Fruit fly (Drosophila melanogaster): Measurements from ENCODE around the gene CG13640.

CG13640 gene

dm6 chr3R:24890217-24890616 lies 28.3 kb upstream of the CG13640 start:
- TF ChIP-seq CG8319 (GFP tag; optimal IDR thresholded peaks at IDR 0.05) (no peak), Sox15 (GFP tag; optimal IDR thresholded peaks at IDR 0.05) (no peak), CG6808 (GFP tag; optimal IDR thresholded peaks at IDR 0.05) (no peak), Smox (GFP tag; optimal IDR thresholded peaks at IDR 0.05) (no peak)

DNA sequence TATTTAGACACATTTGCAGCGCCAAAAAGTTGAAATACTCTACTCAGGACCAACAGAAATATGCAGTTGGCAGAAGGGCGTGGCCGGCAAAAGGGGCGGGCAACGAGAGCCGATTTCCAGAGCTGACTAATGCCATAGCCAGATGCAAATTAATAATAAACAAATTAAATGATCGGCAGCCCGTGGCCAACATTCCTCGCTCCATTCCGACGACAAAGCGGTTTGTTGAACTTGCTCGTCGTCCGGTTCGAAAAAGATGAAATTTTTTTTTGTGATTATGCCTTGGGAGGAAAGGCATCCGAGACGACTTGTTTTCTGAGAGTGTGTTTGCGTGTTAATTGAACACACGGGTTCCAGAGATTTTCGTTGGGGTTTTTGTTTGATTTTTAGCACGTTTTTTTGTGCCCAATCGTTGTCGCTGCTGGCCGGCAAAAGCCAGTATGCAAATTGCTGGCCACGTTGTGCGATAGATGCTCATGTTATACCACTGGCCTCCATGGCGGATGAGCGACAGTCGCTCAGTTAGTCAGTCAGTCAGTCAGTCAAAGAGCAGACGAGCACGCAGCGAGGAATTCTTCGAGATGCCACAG lies 27.4 kb upstream of the CG13640 start:
- no peak for TF ChIP-seq salr (GFP tag; optimal IDR thresholded peaks at IDR 0.05)
- no peak for TF ChIP-seq OdsH (GFP tag; optimal IDR thresholded peaks at IDR 0.05)
- TF ChIP-seq CG15336 (GFP tag; IDR thresholded peaks at IDR 0.05), result no peak
- TF ChIP-seq Eip78C (GFP tag), result peak; percentile 41
- TF ChIP-seq spab (GFP tag; optimal IDR thresholded peaks at IDR 0.05), result no peak
- no peak for TF ChIP-seq Met (GFP tag; optimal IDR thresholded peaks at IDR 0.05)
- no peak for TF ChIP-seq CG7368 (GFP tag; optimal IDR thresholded peaks at IDR 0.05)
- TF ChIP-seq ss (GFP tag; optimal IDR thresholded peaks at IDR 0.05), result no peak
- peak; percentile 25 for TF ChIP-seq CG6854 (GFP tag; optimal IDR thresholded peaks at IDR 0.05)
- peak; percentile 30 for TF ChIP-seq fkh (GFP tag; optimal IDR thresholded peaks at IDR 0.05)

DNA sequence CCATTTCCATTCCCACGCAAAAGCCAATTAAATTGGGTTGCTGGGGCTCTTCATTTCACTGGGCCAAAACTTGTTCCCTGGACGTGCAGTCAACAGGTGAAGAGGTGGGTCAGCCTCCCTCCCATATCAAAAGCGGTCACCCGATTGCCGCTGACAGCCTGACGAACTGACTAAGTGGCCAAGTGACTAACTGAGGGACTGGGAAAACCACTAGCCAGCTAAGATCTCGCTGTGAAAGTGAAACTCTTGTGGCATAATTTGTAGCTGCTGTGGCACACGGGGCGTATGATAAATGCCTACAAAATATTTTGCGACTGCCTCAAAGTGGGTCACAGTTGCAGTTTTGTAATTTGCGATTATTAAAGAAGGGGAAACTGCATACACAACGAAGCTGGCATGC lies 26.5 kb upstream of the CG13640 start:
- TF ChIP-seq Blimp-1 (GFP tag; optimal IDR thresholded peaks at IDR 0.05), result peak; percentile 51
- TF ChIP-seq Smox (GFP tag; optimal IDR thresholded peaks at IDR 0.05), result no peak

dm6 chr3R:24886470-24886869 lies 24.5 kb upstream of the CG13640 start:
- no peak for TF ChIP-seq spab (GFP tag; optimal IDR thresholded peaks at IDR 0.05)
- no peak for TF ChIP-seq CG10669 (GFP tag; optimal IDR thresholded peaks at IDR 0.05)
- TF ChIP-seq CG11294 (GFP tag; IDR thresholded peaks at IDR 0.05), result no peak
- no peak for TF ChIP-seq dsx (GFP tag; optimal IDR thresholded peaks at IDR 0.05; ENCODE audit: poor library complexity, severe bottlenecking)
- TF ChIP-seq CG15336 (GFP tag; IDR thresholded peaks at IDR 0.05), result peak; percentile 68
- TF ChIP-seq CG11762 (GFP tag; optimal IDR thresholded peaks at IDR 0.05; ENCODE audit: insufficient read depth), result no peak
- peak; percentile 20 for TF ChIP-seq svp (GFP tag)
- no peak for TF ChIP-seq Met (GFP tag; optimal IDR thresholded peaks at IDR 0.05)
- TF ChIP-seq fd85E (GFP tag; optimal IDR thresholded peaks at IDR 0.05), result no peak
- TF ChIP-seq eg (GFP tag; IDR thresholded peaks at IDR 0.05), result 0 out of 3 replicates have a peak, but pooled peaks have one; percentile 38
- TF ChIP-seq CG32006 (GFP tag; optimal IDR thresholded peaks at IDR 0.05), result peak; percentile 78
- no peak for TF ChIP-seq fkh (GFP tag; optimal IDR thresholded peaks at IDR 0.05)
- TF ChIP-seq Lpt (GFP tag; optimal IDR thresholded peaks at IDR 0.05), result peak; percentile 33
- TF ChIP-seq CG9139 (GFP tag; optimal IDR thresholded peaks at IDR 0.05), result no peak
- TF ChIP-seq achi (GFP tag; optimal IDR thresholded peaks at IDR 0.05), result peak; percentile 33
- TF ChIP-seq pdm3 (GFP tag; optimal IDR thresholded peaks at IDR 0.05), result peak; percentile 53
- TF ChIP-seq topi (GFP tag; optimal IDR thresholded peaks at IDR 0.05), result no peak
- TF ChIP-seq lz (GFP tag; optimal IDR thresholded peaks at IDR 0.05), result no peak
- TF ChIP-seq ss (GFP tag; optimal IDR thresholded peaks at IDR 0.05), result no peak
- TF ChIP-seq cyc (GFP tag; optimal IDR thresholded peaks at IDR 0.05), result no peak
- no peak for TF ChIP-seq esn (GFP tag; optimal IDR thresholded peaks at IDR 0.05)
- peak; percentile 30 for TF ChIP-seq CG11902 (GFP tag; optimal IDR thresholded peaks at IDR 0.05)
- peak; percentile 2 for TF ChIP-seq CG8632 (GFP tag; optimal IDR thresholded peaks at IDR 0.05)
- TF ChIP-seq fd59A (GFP tag; optimal IDR thresholded peaks at IDR 0.05), result no peak
- peak; percentile 41; the same call in 2 of the 3 replicates for TF ChIP-seq CG8119 (GFP tag; IDR thresholded peaks at IDR 0.05)
- TF ChIP-seq salr (GFP tag; optimal IDR thresholded peaks at IDR 0.05), result peak in 1 of 2 experiments; percentile 16
- TF ChIP-seq CG6854 (GFP tag; optimal IDR thresholded peaks at IDR 0.05), result no peak
- no peak for TF ChIP-seq Sox14 (GFP tag; optimal IDR thresholded peaks at IDR 0.05)
- TF ChIP-seq net (GFP tag; optimal IDR thresholded peaks at IDR 0.05), result peak; percentile 39
- TF ChIP-seq CG3919 (GFP tag; optimal IDR thresholded peaks at IDR 0.05), result peak; percentile 46
- no peak for TF ChIP-seq CG6808 (GFP tag; optimal IDR thresholded peaks at IDR 0.05)
- TF ChIP-seq Blimp-1 (GFP tag; optimal IDR thresholded peaks at IDR 0.05), result peak; percentile 5
- TF ChIP-seq CG31627 (GFP tag; optimal IDR thresholded peaks at IDR 0.05), result no peak
- TF ChIP-seq Ets21C (GFP tag; optimal IDR thresholded peaks at IDR 0.05), result no peak
- peak; percentile 80 for TF ChIP-seq Hr4 (GFP tag; optimal IDR thresholded peaks at IDR 0.05)
- no peak for TF ChIP-seq Gug (GFP tag; IDR thresholded peaks at IDR 0.05)
- no peak for TF ChIP-seq CG1621 (tag; optimal IDR thresholded peaks at IDR 0.05)
- TF ChIP-seq CG16779 (tag; optimal IDR thresholded peaks at IDR 0.05), result no peak

Data from whole organism, prepupa.